Worm (Caenorhabditis elegans): Measurements from ENCODE around the gene F28C10.3.
A peak's percentile ranks its signal among the peaks of the same experiment; 100 is the strongest.

F28C10.3 gene

DNA sequence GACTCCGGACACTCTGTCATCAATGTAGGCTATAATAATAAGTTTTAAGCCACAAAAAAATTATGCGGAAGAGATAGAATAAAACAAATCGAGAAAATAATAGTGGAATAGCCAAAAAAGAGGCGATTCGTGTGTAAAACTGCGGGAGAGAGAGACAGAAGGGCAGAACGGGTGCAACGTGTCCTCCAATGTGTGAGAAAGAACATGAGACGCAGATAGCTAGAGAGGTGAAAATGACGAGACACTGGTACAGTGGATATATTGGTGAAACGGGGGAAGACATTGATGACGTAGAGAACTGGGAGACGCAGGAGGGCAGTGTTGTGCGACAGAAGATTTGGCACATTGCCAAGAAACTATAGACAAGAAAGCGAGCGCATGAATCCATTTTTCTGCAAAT, at the start of gene F28C10.3:
Gene F28C10.3, minus strand, starts transcription at position 101 of the 400 bp plus-strand sequence.
- peak; percentile 24 for TF ChIP-seq ztf-26 (tag; optimal IDR thresholded peaks at IDR 0.05)
- TF ChIP-seq ztf-6 (GFP tag; IDR thresholded peaks at IDR 0.05): no peak
- peak; percentile 59 for TF ChIP-seq ceh-27 (GFP tag; optimal IDR thresholded peaks at IDR 0.05)
- TF ChIP-seq madf-10 (tag; optimal IDR thresholded peaks at IDR 0.05): peak; percentile 18
- peak in 1 of 2 experiments; percentile 22 for TF ChIP-seq let-607 (tag; optimal IDR thresholded peaks at IDR 0.05)
- peak; percentile 60 for TF ChIP-seq atf-7 (tag; optimal IDR thresholded peaks at IDR 0.05)
- TF ChIP-seq lin-54 (GFP tag; optimal IDR thresholded peaks at IDR 0.05): no peak
- TF ChIP-seq zfh-2 (GFP tag; conservative IDR thresholded peaks at IDR 0.05): peak; percentile 49; the same call in 1 of the 2 replicates
- TF ChIP-seq gei-17 (GFP tag; optimal IDR thresholded peaks at IDR 0.05): peak; percentile 43
- peak; percentile 56 for TF ChIP-seq K12H6.12 (tag; optimal IDR thresholded peaks at IDR 0.05)
- peak; percentile 8 for TF ChIP-seq tbp1 (GFP tag; optimal IDR thresholded peaks at IDR 0.05)
- TF ChIP-seq snpc-4 (GFP tag; optimal IDR thresholded peaks at IDR 0.05): no peak
- peak in 1 of 4 experiments; percentile 6 for TF ChIP-seq snpc-4 (tag; optimal IDR thresholded peaks at IDR 0.05)
- TF ChIP-seq die-1 (tag; optimal IDR thresholded peaks at IDR 0.05): peak; percentile 42
- TF ChIP-seq hmg-20 (GFP tag; IDR thresholded peaks at IDR 0.05): no peak
- TF ChIP-seq hmg-1.2 (GFP tag; IDR thresholded peaks at IDR 0.05): peak; percentile 67; the same call in 1 of the 2 replicates
- TF ChIP-seq cebp-1 (GFP tag; IDR thresholded peaks at IDR 0.05): no peak
- TF ChIP-seq cebp-1 (tag; optimal IDR thresholded peaks at IDR 0.05): peak; percentile 67
- TF ChIP-seq unc-62 (GFP tag; optimal IDR thresholded peaks at IDR 0.05): peak; percentile 5
- TF ChIP-seq ZK185.1 (tag; optimal IDR thresholded peaks at IDR 0.05; ENCODE audit: poor library complexity, severe bottlenecking): peak; percentile 38
- TF ChIP-seq attf-5 (GFP tag; optimal IDR thresholded peaks at IDR 0.05): peak; percentile 28
- peak; percentile 18 for TF ChIP-seq somi-1 (GFP tag; optimal IDR thresholded peaks at IDR 0.05)
- no peak for TF ChIP-seq hlh-26 (GFP tag; conservative IDR thresholded peaks at IDR 0.05)
- TF ChIP-seq lag-1 (GFP tag; IDR thresholded peaks at IDR 0.05): no peak

DNA sequence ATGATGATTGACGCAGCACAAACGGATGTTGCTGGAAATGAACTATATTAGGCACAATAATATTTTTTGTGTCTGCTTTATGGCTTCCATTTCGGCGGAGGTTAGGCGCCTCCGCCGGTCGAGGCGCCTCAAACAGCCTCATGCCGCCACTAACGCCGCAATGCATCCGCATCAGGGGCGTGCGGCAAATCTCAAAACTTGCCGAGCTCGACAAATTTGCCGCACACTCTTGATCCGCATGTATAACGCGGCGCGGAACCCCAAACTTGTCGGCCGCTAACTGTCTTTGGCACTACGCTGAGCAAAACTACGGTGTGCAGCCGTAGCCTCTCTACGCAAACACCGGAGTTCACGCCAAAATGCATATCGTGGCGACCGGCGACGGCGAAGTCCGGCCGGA, 46.1 kb upstream of the F28C10.3 start:
- peak; percentile 75 for TF ChIP-seq zfh-2 (GFP tag; conservative IDR thresholded peaks at IDR 0.05)
- no peak for TF ChIP-seq lin-54 (GFP tag; optimal IDR thresholded peaks at IDR 0.05)
- TF ChIP-seq nhr-120 (GFP tag; IDR thresholded peaks at IDR 0.05): no peak

DNA sequence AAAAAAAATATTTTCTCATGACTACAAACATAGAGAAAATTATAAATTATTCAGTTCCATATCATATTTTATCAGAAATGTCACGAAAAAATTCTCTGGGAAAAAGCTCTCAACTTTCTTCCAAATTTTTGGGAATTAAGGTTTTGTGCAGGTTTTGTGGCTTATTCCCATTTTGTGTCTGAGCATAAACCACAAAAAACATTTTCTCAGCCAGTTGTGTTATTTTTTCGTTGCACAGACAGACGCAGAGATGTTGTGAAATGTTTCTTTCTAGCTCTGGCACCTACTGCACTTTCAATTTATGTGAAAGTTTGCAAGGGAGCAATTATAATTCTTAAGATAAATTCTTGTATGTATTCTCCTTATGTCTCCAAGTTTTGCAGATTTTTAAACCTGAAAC, 39.5 kb upstream of the F28C10.3 start:
- TF ChIP-seq mxl-1 (tag; optimal IDR thresholded peaks at IDR 0.05) (no peak), T07F8.4 (tag; optimal IDR thresholded peaks at IDR 0.05) (no peak), snpc-4 (GFP tag; optimal IDR thresholded peaks at IDR 0.05) (no peak), snpc-4 (tag; optimal IDR thresholded peaks at IDR 0.05) (no peak), F39B2.1 (GFP tag; IDR thresholded peaks at IDR 0.05) (no peak), ceh-27 (GFP tag; optimal IDR thresholded peaks at IDR 0.05) (no peak), dpl-1 (GFP tag; optimal IDR thresholded peaks at IDR 0.05) (no peak), zim-3 (tag; optimal IDR thresholded peaks at IDR 0.05) (no peak), snpc-3.4 (tag; optimal IDR thresholded peaks at IDR 0.05) (no peak), attf-6 (GFP tag; IDR thresholded peaks at IDR 0.05) (no peak), F55B11.4 (tag; optimal IDR thresholded peaks at IDR 0.05; ENCODE audit: borderline replicate concordance, insufficient read depth) (no peak)

DNA sequence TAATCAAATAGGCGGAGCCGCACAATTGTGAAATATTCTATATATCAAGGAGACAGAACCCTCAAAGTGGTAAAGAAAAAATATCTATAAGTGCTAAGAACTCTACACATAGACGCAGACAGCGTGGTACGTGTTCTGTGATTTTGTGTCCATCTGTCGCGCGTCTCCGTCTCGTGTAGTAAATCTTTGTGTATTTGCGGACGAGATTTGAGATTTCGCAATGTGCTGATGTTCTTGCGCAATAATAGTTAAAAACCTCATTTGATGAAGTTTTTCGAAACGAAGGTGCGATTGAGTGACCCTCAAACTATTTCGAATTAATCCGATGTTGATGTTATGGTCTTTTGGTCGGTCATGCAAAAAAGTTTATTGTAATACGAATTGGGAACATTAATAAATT, 37.6 kb upstream of the F28C10.3 start:
- no peak for TF ChIP-seq tlf-1 (GFP tag; optimal IDR thresholded peaks at IDR 0.05)
- TF ChIP-seq cebp-1 (GFP tag; IDR thresholded peaks at IDR 0.05): peak; percentile 96
- TF ChIP-seq cebp-1 (tag; optimal IDR thresholded peaks at IDR 0.05): peak; percentile 99
- no peak for TF ChIP-seq lag-1 (GFP tag; IDR thresholded peaks at IDR 0.05)
- no peak for TF ChIP-seq hsf-1 (GFP tag; IDR thresholded peaks at IDR 0.05)
- no peak for TF ChIP-seq hmg-20 (GFP tag; IDR thresholded peaks at IDR 0.05)
- no peak for TF ChIP-seq lsy-27 (tag; optimal IDR thresholded peaks at IDR 0.05; ENCODE audit: borderline replicate concordance, insufficient read depth)
- TF ChIP-seq akir-1 (GFP tag; optimal IDR thresholded peaks at IDR 0.05): no peak
- peak; percentile 42 for TF ChIP-seq K12H6.12 (tag; optimal IDR thresholded peaks at IDR 0.05)
- no peak for TF ChIP-seq dpl-1 (GFP tag; optimal IDR thresholded peaks at IDR 0.05)
- peak; percentile 29 for TF ChIP-seq ceh-27 (GFP tag; optimal IDR thresholded peaks at IDR 0.05)
- TF ChIP-seq Y67H2A.10 (GFP tag; conservative IDR thresholded peaks at IDR 0.05): no peak
- no peak for TF ChIP-seq T07F8.4 (tag; optimal IDR thresholded peaks at IDR 0.05)
- no peak for TF ChIP-seq pbrm-1 (GFP tag; IDR thresholded peaks at IDR 0.05)
- TF ChIP-seq F22D6.2 (tag; optimal IDR thresholded peaks at IDR 0.05): no peak
- no peak for TF ChIP-seq let-607 (tag; optimal IDR thresholded peaks at IDR 0.05)
- TF ChIP-seq ztf-26 (tag; optimal IDR thresholded peaks at IDR 0.05): no peak
- no peak for TF ChIP-seq T26A5.8 (tag; optimal IDR thresholded peaks at IDR 0.05)
- no peak for TF ChIP-seq F33H1.4 (GFP tag; IDR thresholded peaks at IDR 0.05)
- peak; percentile 13; the same call in 1 of the 2 replicates for TF ChIP-seq hmg-1.2 (GFP tag; IDR thresholded peaks at IDR 0.05)
- TF ChIP-seq ztf-3 (GFP tag; optimal IDR thresholded peaks at IDR 0.05): no peak

Measured in whole organism, young adult.